ENCODE assay signal across 2 fruit fly cellular contexts in the genomic region with DNA sequence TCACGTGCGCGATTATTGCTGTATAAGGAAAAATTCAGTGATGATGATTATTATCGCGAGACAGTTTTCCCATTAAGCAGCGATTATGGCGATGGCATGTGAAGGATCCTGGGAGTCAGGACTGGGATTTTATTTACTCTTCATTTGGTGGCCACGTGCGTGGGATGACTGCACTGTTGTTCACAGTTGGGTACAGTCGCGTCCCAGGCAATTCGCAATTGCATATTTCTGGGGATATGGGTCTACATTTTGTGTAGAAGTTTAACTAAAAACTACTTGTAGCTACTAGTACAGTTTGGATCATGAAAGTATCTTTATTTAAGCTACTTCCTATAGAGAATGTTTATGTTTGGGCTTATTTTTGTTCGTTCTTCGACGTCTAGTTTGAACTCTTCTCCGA.
TF ChIP-seq lines count a peak whose summit lies in the region.

No protein-coding gene starts in this region.

- TF ChIP-seq CTCF in whole organism, embryonic (GFP tag; optimal IDR thresholded peaks at IDR 0.05; lab: Kevin White, UChicago): peak; percentile 28

TF ChIP-seq in whole organism, embryonic, 481 proteins besides CTCF, POLR2A, EP300 and RAD21:
- TF ChIP-seq Rx (GFP tag; IDR thresholded peaks at IDR 0.05; lab: Robert Waterston, UW) (no peak), CG8290 (GFP tag; optimal IDR thresholded peaks at IDR 0.05; lab: Kevin White, UChicago) (no peak), CG8290 (tag; optimal IDR thresholded peaks at IDR 0.05; lab: Kevin White, UChicago) (peak in 1 of 2 experiments; percentile 23), vfl (GFP tag; optimal IDR thresholded peaks at IDR 0.05; lab: Kevin White, UChicago) (no peak), CG2199 (GFP tag; IDR thresholded peaks at IDR 0.05; lab: Robert Waterston, UW) (peak; percentile 84; the same call in 2 of the 3 replicates), eyg (GFP tag; optimal IDR thresholded peaks at IDR 0.05; lab: Kevin White, UChicago) (no peak), H2.0 (GFP tag; IDR thresholded peaks at IDR 0.05; lab: Robert Waterston, UW) (0 out of 2 replicates have a peak, but pooled peaks have one; percentile 17), CG15073 (GFP tag; optimal IDR thresholded peaks at IDR 0.05; lab: Kevin White, UChicago) (peak; percentile 98), Med (GFP tag; lab: Kevin White, UChicago) (peak; percentile 39), Xbp1 (GFP tag; optimal IDR thresholded peaks at IDR 0.05; lab: Kevin White, UChicago) (peak; percentile 32), NfI (GFP tag; optimal IDR thresholded peaks at IDR 0.05; lab: Kevin White, UChicago) (no peak), Rfx (GFP tag; IDR thresholded peaks at IDR 0.05; lab: Robert Waterston, UW) (peak; percentile 44; the same call in 1 of the 2 replicates)

TF ChIP-seq in whole organism, wandering third instar larva, 38 proteins besides CTCF, POLR2A, EP300 and RAD21:
- TF ChIP-seq Myc (optimal IDR thresholded peaks at IDR 0.05; lab: Kevin White, UChicago) (peak; percentile 44), GATAd (GFP tag; optimal IDR thresholded peaks at IDR 0.05; lab: Kevin White, UChicago) (no peak)
